Worm (Caenorhabditis elegans) whole organism, mixed stage, embryonic: ENCODE results near the gene nhr-12.

Source experiments
- ces-1 ChIP-seq: fragments of 150-350 bp; optimal IDR thresholded peaks from 2 replicates; lab custom pipeline; 2014; ENCODE audit warnings: missing biosample characterization, missing genetic modification reagents, missing genetic modification characterization
- cnd-1 ChIP-seq: fragments of 200-800 bp; sonication (Bioruptor generic); optimal IDR thresholded peaks from 2 replicates; lab custom pipeline; 2018; ENCODE audit warnings: mild to moderate bottlenecking, missing genetic modification characterization, missing compliant biosample characterization
- drap-1 ChIP-seq: fragments of 200-800 bp; sonication (Bioruptor generic); optimal IDR thresholded peaks from 3 replicates; lab custom pipeline; 2018; ENCODE audit warnings: mild to moderate bottlenecking, missing genetic modification characterization, missing compliant biosample characterization
- elt-3 ChIP-seq: fragments of 150-350 bp; optimal IDR thresholded peaks from 2 replicates; lab custom pipeline; 2014; ENCODE audit warnings: missing biosample characterization, missing genetic modification characterization
- lin-13 ChIP-seq: fragments of 150-350 bp; optimal IDR thresholded peaks from 2 replicates; lab custom pipeline; 2014; ENCODE audit warnings: missing biosample characterization, missing genetic modification characterization
- mab-5 ChIP-seq: fragments of 150-350 bp; optimal IDR thresholded peaks from 2 replicates; lab custom pipeline; 2014; ENCODE audit warnings: missing biosample characterization, missing genetic modification characterization
- nhr-76 ChIP-seq: sonication (generic microtip); optimal IDR thresholded peaks from 2 replicates; lab custom pipeline; 2017; ENCODE audit warnings: missing biosample characterization, missing genetic modification characterization
- pha-4 ChIP-seq: fragments of 150-350 bp; optimal IDR thresholded peaks from 2 replicates; lab custom pipeline; 2018; ENCODE audit warnings: missing biosample characterization, missing genetic modification reagents, missing genetic modification characterization
- unc-62 ChIP-seq: fragments of 150-350 bp; optimal IDR thresholded peaks from 2 replicates; lab custom pipeline; 2014; ENCODE audit warnings: missing biosample characterization, missing genetic modification reagents, missing genetic modification characterization

DNA sequence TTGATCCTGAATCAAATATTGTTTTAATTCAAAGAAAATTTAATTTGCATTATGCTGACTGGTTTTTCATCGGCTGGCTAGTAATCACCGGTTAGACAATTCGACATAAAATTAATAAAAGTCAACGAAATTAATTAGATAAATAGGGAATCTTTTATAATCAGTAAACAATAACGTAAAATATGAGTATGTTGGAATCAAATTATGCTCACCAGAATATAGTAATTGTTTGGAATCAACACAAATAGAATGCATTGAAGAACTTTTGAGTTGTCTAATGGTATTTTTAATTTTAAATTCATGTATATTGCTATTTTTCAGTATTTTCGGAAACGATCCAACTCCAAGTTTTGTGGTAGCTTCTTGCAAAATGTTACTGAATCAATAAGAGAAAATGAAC, 21.6 kb upstream of the nhr-12 start, which contains the start of gene C08B6.2:
- TF ChIP-seq nhr-76 (no peak), mab-5 (no peak), pha-4 (tag; lab: Kevin White, UChicago) (no peak), unc-62 (GFP tag; lab: Kevin White, UChicago) (no peak), elt-3 (tag; lab: Kevin White, UChicago) (no peak), drap-1 (GFP tag; lab: Kevin White, UChicago) (no peak), cnd-1 (tag; lab: Kevin White, UChicago) (no peak), ces-1 (GFP tag; lab: Kevin White, UChicago) (no peak), lin-13 (no peak)
